Fruit fly (Drosophila melanogaster) whole organism, embryonic: ENCODE measurements around the gene CG3149.

Experiments used
- CG10321 ChIP-seq: fragments of 200-800 bp; sonication (Bioruptor generic); IDR thresholded peaks from 2 replicates; pipeline ENCODE4 v1.3.6; 2022; ENCODE audit warnings: missing biosample characterization, missing genetic modification characterization
- CG11093 ChIP-seq: fragments of 200-800 bp; sonication (Bioruptor generic); IDR thresholded peaks from 3 replicates; pipeline ENCODE4 v1.3.6; 2022; ENCODE audit warnings: missing biosample characterization, missing genetic modification characterization
- CG12071 ChIP-seq: fragments of 200-800 bp; sonication (Bioruptor generic); optimal IDR thresholded peaks from 3 replicates; lab custom pipeline; 2018; ENCODE audit warnings: missing biosample characterization, mild to moderate bottlenecking, missing genetic modification characterization
- CG12219 ChIP-seq: fragments of 200-800 bp; sonication (Bioruptor generic); optimal IDR thresholded peaks from 3 replicates; lab custom pipeline; 2018; ENCODE audit warnings: missing biosample characterization, mild to moderate bottlenecking, missing genetic modification characterization
- CG14014 ChIP-seq: fragments of 200-800 bp; sonication (Bioruptor generic); IDR thresholded peaks from 2 replicates; pipeline ENCODE4 v1.3.6; 2022; ENCODE audit warnings: missing biosample characterization, missing genetic modification characterization
- CG15514 ChIP-seq: fragments of 200-800 bp; sonication (Bioruptor generic); optimal IDR thresholded peaks from 3 replicates; lab custom pipeline; 2017; ENCODE audit warnings: missing biosample characterization, missing genetic modification characterization, mild to moderate bottlenecking, moderate library complexity, missing genetic modification reagents
- CG18262 ChIP-seq: fragments of 200-800 bp; optimal IDR thresholded peaks from 3 replicates; lab custom pipeline; 2019; ENCODE audit warnings: missing biosample characterization, mild to moderate bottlenecking, missing genetic modification characterization, moderate library complexity
- CG18764 ChIP-seq: fragments of 200-800 bp; sonication (Bioruptor generic); optimal IDR thresholded peaks from 3 replicates; lab custom pipeline; 2016; ENCODE audit warnings: missing biosample characterization, missing genetic modification characterization
- CG2875 ChIP-seq: fragments of 200-800 bp; sonication (Bioruptor generic); optimal IDR thresholded peaks from 2 replicates; lab custom pipeline; 2017; ENCODE audit warnings: missing biosample characterization, mild to moderate bottlenecking, missing genetic modification characterization, missing genetic modification reagents
- CG33213 ChIP-seq: fragments of 200-800 bp; sonication (Bioruptor generic); optimal IDR thresholded peaks from 3 replicates; lab custom pipeline; 2016; ENCODE audit warnings: missing biosample characterization, missing genetic modification characterization
- CG4360 ChIP-seq: fragments of 200-800 bp; sonication (Bioruptor generic); IDR thresholded peaks from 2 replicates; pipeline ENCODE4 v1.3.6; 2022; ENCODE audit warnings: missing biosample characterization, missing genetic modification characterization
- CG4404 ChIP-seq: fragments of 200-800 bp; sonication (Bioruptor generic); IDR thresholded peaks from 2 replicates; pipeline ENCODE4 v1.3.6; 2022; ENCODE audit warnings: missing biosample characterization, missing genetic modification characterization
- CG5245 ChIP-seq: fragments of 200-800 bp; sonication (Bioruptor generic); optimal IDR thresholded peaks from 3 replicates; lab custom pipeline; 2016; ENCODE audit warnings: missing biosample characterization, missing genetic modification characterization
- CG6175 ChIP-seq: fragments of 200-800 bp; sonication (Bioruptor generic); IDR thresholded peaks from 3 replicates; pipeline ENCODE4 v1.3.6; 2022; ENCODE audit warnings: missing biosample characterization, missing genetic modification characterization
- CG6272 ChIP-seq: fragments of 200-800 bp; sonication (Bioruptor generic); IDR thresholded peaks from 2 replicates; pipeline ENCODE4 v1.3.6; 2022; ENCODE audit warnings: missing biosample characterization, missing genetic modification characterization
- CG6813 ChIP-seq: fragments of 200-800 bp; sonication (Bioruptor generic); optimal IDR thresholded peaks from 2 replicates; lab custom pipeline; 2017; ENCODE audit warnings: missing biosample characterization, missing genetic modification characterization, mild to moderate bottlenecking, moderate library complexity, missing genetic modification reagents
- CG8290 ChIP-seq, 3 experiments: fragments of 200-800 bp; sonication (Bioruptor generic); optimal IDR thresholded peaks; 2 replicates each; lab custom pipeline; 2016 to 2019; ENCODE audit warnings: missing biosample characterization in 3 of 3, missing genetic modification characterization in 3 of 3, mild to moderate bottlenecking in 2 of 3, moderate library complexity in 1 of 3
- CG8388 ChIP-seq: fragments of 200-800 bp; sonication (Bioruptor generic); optimal IDR thresholded peaks from 2 replicates; lab custom pipeline; 2019; ENCODE audit warnings: missing biosample characterization, mild to moderate bottlenecking, missing genetic modification characterization, moderate library complexity
- Deaf1 ChIP-seq: fragments of 200-800 bp; optimal IDR thresholded peaks from 3 replicates; lab custom pipeline; 2019; ENCODE audit warnings: missing biosample characterization, mild to moderate bottlenecking, missing genetic modification characterization, moderate library complexity
- Dref ChIP-seq: fragments of 200-800 bp; sonication (Bioruptor generic); IDR thresholded peaks from 2 replicates; pipeline ENCODE4 v1.3.6; 2022; ENCODE audit warnings: missing biosample characterization, missing genetic modification characterization
- E2f1 ChIP-seq: fragments of 200-800 bp; sonication (Bioruptor generic); IDR thresholded peaks from 2 replicates; pipeline ENCODE4 v1.3.6; 2022; ENCODE audit warnings: missing biosample characterization, missing genetic modification characterization
- ERR ChIP-seq: fragments of 200-800 bp; sonication (Bioruptor generic); optimal IDR thresholded peaks from 2 replicates; lab custom pipeline; 2016; ENCODE audit warnings: missing biosample characterization, missing genetic modification characterization
- Eip74EF ChIP-seq, 2 experiments: fragments of 200-800 bp in 1 of 2; fragments of >200 bp in 1 of 2; sonication (Bioruptor generic) in 1 of 2; optimal IDR thresholded peaks; 2 replicates each; lab custom pipeline; 2017 to 2019; ENCODE audit warnings: missing biosample characterization in 2 of 2, missing genetic modification characterization in 2 of 2, mild to moderate bottlenecking in 1 of 2, moderate library complexity in 1 of 2
- Fer1 ChIP-seq: fragments of 200-800 bp; sonication (Bioruptor generic); optimal IDR thresholded peaks from 2 replicates; lab custom pipeline; 2017; ENCODE audit warnings: missing biosample characterization, mild to moderate bottlenecking, missing genetic modification characterization
- Gsc ChIP-seq: fragments of 200-800 bp; sonication (Bioruptor generic); IDR thresholded peaks from 2 replicates; pipeline ENCODE4 v1.3.6; 2022; ENCODE audit warnings: missing biosample characterization, missing genetic modification characterization
- Hr3 ChIP-seq: fragments of 200-800 bp; sonication (Bioruptor generic); optimal IDR thresholded peaks from 3 replicates; lab custom pipeline; 2016; ENCODE audit warnings: missing biosample characterization, missing genetic modification characterization
- Ravus ChIP-seq: fragments of 200-800 bp; sonication (Bioruptor generic); IDR thresholded peaks from 2 replicates; pipeline ENCODE4 v1.3.6; 2022; ENCODE audit warnings: missing biosample characterization, missing genetic modification characterization
- Rx ChIP-seq: fragments of 200-800 bp; sonication (Bioruptor generic); IDR thresholded peaks from 2 replicates; pipeline ENCODE4 v1.3.6; 2022; ENCODE audit warnings: missing biosample characterization, missing genetic modification characterization
- Tbp ChIP-seq: fragments of >200 bp; optimal IDR thresholded peaks from 2 replicates; lab custom pipeline; 2018; ENCODE audit warnings: missing biosample characterization, missing genetic modification characterization
- Xbp1 ChIP-seq: fragments of 200-800 bp; sonication (Bioruptor generic); optimal IDR thresholded peaks from 3 replicates; lab custom pipeline; 2016; ENCODE audit warnings: missing biosample characterization, mild to moderate bottlenecking, missing genetic modification characterization
- br ChIP-seq: fragments of >200 bp; optimal IDR thresholded peaks from 2 replicates; lab custom pipeline; 2017
- crol ChIP-seq: fragments of 200-800 bp; sonication (Bioruptor generic); IDR thresholded peaks from 2 replicates; pipeline ENCODE4 v1.3.6; 2022; ENCODE audit warnings: missing biosample characterization, missing genetic modification characterization
- dysf ChIP-seq: fragments of 200-800 bp; sonication (Bioruptor generic); IDR thresholded peaks from 3 replicates; pipeline ENCODE4 v1.3.6; 2022; ENCODE audit warnings: missing biosample characterization, missing genetic modification characterization
- ham ChIP-seq: fragments of 200-800 bp; sonication (Bioruptor generic); IDR thresholded peaks from 2 replicates; pipeline ENCODE4 v1.3.6; 2022; ENCODE audit warnings: missing biosample characterization, missing genetic modification characterization
- hbn ChIP-seq: fragments of 200-800 bp; sonication (Bioruptor generic); IDR thresholded peaks from 2 replicates; pipeline ENCODE4 v1.3.6; 2022; ENCODE audit warnings: missing biosample characterization, missing genetic modification characterization; ENCODE audit not compliant: partially characterized antibody
- her ChIP-seq: fragments of 200-800 bp; sonication (Bioruptor generic); optimal IDR thresholded peaks from 2 replicates; lab custom pipeline; 2016; ENCODE audit warnings: missing biosample characterization, missing genetic modification characterization
- ind ChIP-seq: fragments of 200-800 bp; sonication (Bioruptor generic); optimal IDR thresholded peaks from 3 replicates; lab custom pipeline; 2016; ENCODE audit warnings: missing biosample characterization, missing genetic modification characterization
- kay ChIP-seq: fragments of 200-800 bp; sonication (Bioruptor generic); optimal IDR thresholded peaks from 2 replicates; lab custom pipeline; 2016; ENCODE audit warnings: missing biosample characterization, missing genetic modification characterization
- lmd ChIP-seq: fragments of 200-800 bp; sonication (Bioruptor generic); IDR thresholded peaks from 2 replicates; pipeline ENCODE4 v1.3.6; 2022; ENCODE audit warnings: missing biosample characterization, missing genetic modification characterization
- nerfin-1 ChIP-seq: fragments of 200-800 bp; sonication (Bioruptor generic); optimal IDR thresholded peaks from 3 replicates; lab custom pipeline; 2019; ENCODE audit warnings: missing biosample characterization, mild to moderate bottlenecking, missing genetic modification characterization, moderate library complexity
- p53 ChIP-seq: fragments of 200-800 bp; sonication (Bioruptor generic); optimal IDR thresholded peaks from 2 replicates; lab custom pipeline; 2016; ENCODE audit warnings: missing biosample characterization, missing genetic modification characterization
- pfk ChIP-seq: fragments of 200-800 bp; sonication (Bioruptor generic); optimal IDR thresholded peaks from 2 replicates; lab custom pipeline; 2018; ENCODE audit warnings: missing biosample characterization, mild to moderate bottlenecking, missing genetic modification characterization, moderate library complexity
- sima ChIP-seq: fragments of 200-800 bp; sonication (Bioruptor generic); optimal IDR thresholded peaks from 2 replicates; lab custom pipeline; 2016; ENCODE audit warnings: missing biosample characterization, missing genetic modification characterization
- stc ChIP-seq: fragments of 200-800 bp; sonication (Bioruptor generic); IDR thresholded peaks from 2 replicates; pipeline ENCODE4 v1.3.6; 2022; ENCODE audit warnings: missing biosample characterization, missing genetic modification characterization
- tna ChIP-seq: fragments of 200-800 bp; sonication (Bioruptor generic); IDR thresholded peaks from 2 replicates; pipeline ENCODE4 v1.3.6; 2022; ENCODE audit warnings: missing biosample characterization, missing genetic modification characterization; ENCODE audit not compliant: partially characterized antibody
- toy ChIP-seq: fragments of 200-800 bp; sonication (Bioruptor generic); IDR thresholded peaks from 2 replicates; pipeline ENCODE4 v1.3.6; 2022; ENCODE audit warnings: missing biosample characterization, missing genetic modification characterization
- ttk ChIP-seq: fragments of 200-800 bp; sonication (Bioruptor generic); IDR thresholded peaks from 2 replicates; pipeline ENCODE4 v2.1.2; 2022; ENCODE audit warnings: missing biosample characterization, missing genetic modification characterization
- twi ChIP-seq: fragments of 200-800 bp; optimal IDR thresholded peaks from 2 replicates; lab custom pipeline; 2019; ENCODE audit warnings: missing biosample characterization, mild to moderate bottlenecking, missing genetic modification characterization, moderate library complexity
- unpg ChIP-seq: fragments of 200-800 bp; sonication (Bioruptor generic); optimal IDR thresholded peaks from 3 replicates; lab custom pipeline; 2018; ENCODE audit warnings: missing biosample characterization, mild to moderate bottlenecking, missing genetic modification characterization, moderate library complexity
- vvl ChIP-seq: fragments of 200-800 bp; sonication (Bioruptor generic); IDR thresholded peaks from 2 replicates; pipeline ENCODE4 v1.3.6; 2022; ENCODE audit warnings: missing biosample characterization, missing genetic modification characterization
- zf30C ChIP-seq: fragments of 200-800 bp; sonication (Bioruptor generic); optimal IDR thresholded peaks from 3 replicates; lab custom pipeline; 2018; ENCODE audit warnings: missing biosample characterization, mild to moderate bottlenecking, missing genetic modification characterization

Gene CG3149

DNA sequence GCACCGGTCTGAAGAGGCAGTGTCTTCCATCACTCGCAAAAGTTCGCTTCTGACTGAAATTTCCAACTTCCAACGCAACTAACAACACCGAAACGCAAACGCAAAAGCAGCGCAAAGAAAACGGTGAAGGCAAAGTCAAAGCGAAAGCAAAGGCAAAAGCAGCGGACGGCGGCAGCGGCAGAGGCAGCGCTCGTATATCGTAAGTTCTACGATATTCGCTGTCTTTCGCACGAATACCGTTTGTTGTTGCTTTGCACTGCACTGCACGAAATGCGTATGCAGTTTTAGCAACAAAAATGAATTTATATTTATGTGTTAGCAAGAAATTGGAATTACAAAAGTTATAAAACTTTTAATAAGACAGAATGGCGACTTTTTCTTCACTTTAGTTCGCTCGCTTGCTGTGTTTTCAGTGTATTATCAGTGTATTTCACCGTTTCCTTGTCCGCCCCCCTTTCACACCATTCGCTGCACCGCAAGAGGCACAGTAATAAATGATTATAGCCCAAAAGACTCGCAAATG, 46.5 kb downstream of the CG3149 start, which contains the start of gene OtopLa (continued):
- TF ChIP-seq twi (tag; lab: Kevin White, UChicago), result no peak
- TF ChIP-seq CG18262, result peak; percentile 79
- TF ChIP-seq ind (GFP tag; lab: Kevin White, UChicago), result peak; percentile 81
- peak; percentile 89 for TF ChIP-seq ttk (GFP tag; lab: Robert Waterston, UW)
- no peak for TF ChIP-seq br (lab: Kevin White, UChicago)
- peak; percentile 61 for TF ChIP-seq Ravus (GFP tag; lab: Robert Waterston, UW)
- peak; percentile 54 for TF ChIP-seq Deaf1 (tag; lab: Kevin White, UChicago)

dm6 chrX:5646228-5646627, 48.8 kb downstream of the CG3149 start:
- TF ChIP-seq ham, result no peak
- peak; percentile 18 for TF ChIP-seq zf30C
- TF ChIP-seq hbn (GFP tag; lab: Robert Waterston, UW), result no peak
- TF ChIP-seq CG8290 (GFP tag; optimal IDR thresholded peaks at IDR 0.05; lab: Kevin White, UChicago), result no peak
- TF ChIP-seq CG8290 (tag; optimal IDR thresholded peaks at IDR 0.05; lab: Kevin White, UChicago), result no peak
- peak; percentile 35 for TF ChIP-seq unpg (GFP tag; lab: Kevin White, UChicago)
- peak; percentile 16 for TF ChIP-seq CG8388 (GFP tag; lab: Kevin White, UChicago)
- no peak for TF ChIP-seq CG4360 (GFP tag; lab: Robert Waterston, UW)
- no peak for TF ChIP-seq Eip74EF (GFP tag; optimal IDR thresholded peaks at IDR 0.05; lab: Kevin White, UChicago)
- TF ChIP-seq CG18764 (GFP tag; lab: Kevin White, UChicago), result no peak
- TF ChIP-seq Rx, result no peak
- TF ChIP-seq CG6175 (GFP tag; lab: Robert Waterston, UW), result no peak
- TF ChIP-seq CG10321, result no peak
- no peak for TF ChIP-seq lmd (GFP tag; lab: Robert Waterston, UW)
- TF ChIP-seq dysf (GFP tag; lab: Robert Waterston, UW), result no peak
- no peak for TF ChIP-seq CG33213 (GFP tag; lab: Kevin White, UChicago)
- TF ChIP-seq her (GFP tag; lab: Kevin White, UChicago), result no peak
- TF ChIP-seq CG15514 (GFP tag; lab: Kevin White, UChicago), result no peak
- TF ChIP-seq tna, result no peak
- TF ChIP-seq CG12071 (GFP tag; lab: Kevin White, UChicago), result no peak
- TF ChIP-seq vvl, result peak; percentile 10; the same call in 1 of the 2 replicates
- no peak for TF ChIP-seq CG6813 (GFP tag; lab: Kevin White, UChicago)
- TF ChIP-seq ERR (GFP tag; lab: Kevin White, UChicago), result no peak
- TF ChIP-seq Xbp1 (GFP tag; lab: Kevin White, UChicago), result peak; percentile 23
- no peak for TF ChIP-seq Tbp (GFP tag; lab: Kevin White, UChicago)
- TF ChIP-seq sima (GFP tag; lab: Kevin White, UChicago), result no peak
- TF ChIP-seq CG14014, result no peak
- TF ChIP-seq Fer1 (GFP tag; lab: Kevin White, UChicago), result no peak
- TF ChIP-seq kay, result no peak
- TF ChIP-seq E2f1 (GFP tag; lab: Robert Waterston, UW), result no peak
- TF ChIP-seq CG4404 (GFP tag; lab: Robert Waterston, UW), result no peak
- no peak for TF ChIP-seq p53 (GFP tag; lab: Kevin White, UChicago)
- TF ChIP-seq CG2875 (GFP tag; lab: Kevin White, UChicago), result no peak
- no peak for TF ChIP-seq CG11093 (GFP tag; lab: Robert Waterston, UW)
- TF ChIP-seq CG6272 (GFP tag; lab: Robert Waterston, UW), result no peak
- no peak for TF ChIP-seq pfk (GFP tag; lab: Kevin White, UChicago)
- TF ChIP-seq Gsc (GFP tag; lab: Robert Waterston, UW), result no peak
- peak; percentile 30 for TF ChIP-seq nerfin-1 (tag; lab: Kevin White, UChicago)
- no peak for TF ChIP-seq crol
- TF ChIP-seq stc (GFP tag; lab: Robert Waterston, UW), result no peak
- no peak for TF ChIP-seq toy (GFP tag; lab: Robert Waterston, UW)
- no peak for TF ChIP-seq CG5245 (GFP tag; lab: Kevin White, UChicago)
- no peak for TF ChIP-seq Dref
- TF ChIP-seq CG12219 (GFP tag; lab: Kevin White, UChicago), result no peak
- TF ChIP-seq Hr3, result no peak
